Worm (Caenorhabditis elegans): Measurements from ENCODE around the gene srx-88.
A peak's percentile ranks its signal among the peaks of the same experiment; 100 is the strongest.

Gene srx-88

ce11 chrV:11539502-11539901, 43.8 kb upstream of the srx-88 start:
- TF ChIP-seq efl-1 (optimal IDR thresholded peaks at IDR 0.05) (no peak), efl-1 (GFP tag; optimal IDR thresholded peaks at IDR 0.05 in 1 of 2) (peak in 1 of 2 experiments; percentile 21), nhr-71 (tag; optimal IDR thresholded peaks at IDR 0.05) (no peak)

- TF ChIP-seq jun-1 (tag; optimal IDR thresholded peaks at IDR 0.05): peak; percentile 7
- TF ChIP-seq snu-23 (GFP tag; optimal IDR thresholded peaks at IDR 0.05): no peak
- peak in 1 of 2 experiments; percentile 3 for TF ChIP-seq efl-1 (optimal IDR thresholded peaks at IDR 0.05)
- no peak for TF ChIP-seq efl-1 (GFP tag; optimal IDR thresholded peaks at IDR 0.05 in 1 of 2)
- TF ChIP-seq vab-15 (tag; optimal IDR thresholded peaks at IDR 0.05): peak; percentile 4
Observed at ce11 chrV:11541284-11541683, 42.0 kb upstream of the srx-88 start.

DNA sequence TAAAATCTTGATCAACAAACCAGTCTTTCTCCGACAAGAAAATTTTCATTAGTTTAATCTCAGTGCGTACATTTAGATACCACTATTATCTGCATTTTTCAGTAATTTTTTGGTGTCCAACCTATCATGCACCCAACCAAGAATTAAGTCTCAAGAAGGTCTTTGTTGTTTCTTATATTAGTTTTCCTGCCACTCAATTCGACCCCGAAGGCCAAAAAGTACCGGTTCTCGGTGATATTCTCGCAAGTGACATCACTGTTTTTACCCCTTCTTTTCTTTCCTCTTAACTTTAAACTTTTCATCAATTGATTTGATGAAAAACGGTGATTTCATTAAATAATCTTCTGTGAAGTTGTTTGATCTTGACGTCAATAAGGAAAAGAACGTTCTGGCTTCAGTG, 39.7 kb upstream of the srx-88 start, which contains the start of gene F38B7.2:
TSS of gene F38B7.2 (plus strand) at position 400 of the 400 bp plus-strand sequence.
- TF ChIP-seq nhr-47 (tag; optimal IDR thresholded peaks at IDR 0.05): no peak
- no peak for TF ChIP-seq ama-1 (optimal IDR thresholded peaks at IDR 0.05)
- TF ChIP-seq ceh-90 (tag; optimal IDR thresholded peaks at IDR 0.05): no peak
- peak; percentile 30 for TF ChIP-seq nhr-71 (tag; optimal IDR thresholded peaks at IDR 0.05)
- TF ChIP-seq lsy-2 (tag; optimal IDR thresholded peaks at IDR 0.05): no peak
- no peak for TF ChIP-seq egl-27 (tag; optimal IDR thresholded peaks at IDR 0.05)
- no peak for TF ChIP-seq lin-39 (tag; optimal IDR thresholded peaks at IDR 0.05)
- peak in 4 of 6 experiments; percentile 25 to 48 (median 42) for TF ChIP-seq elt-3 (tag; optimal IDR thresholded peaks at IDR 0.05)
- no peak for TF ChIP-seq mdl-1 (tag; optimal IDR thresholded peaks at IDR 0.05)
- TF ChIP-seq nhr-20 (tag; optimal IDR thresholded peaks at IDR 0.05): peak; percentile 11
- no peak for TF ChIP-seq nhr-11 (tag; optimal IDR thresholded peaks at IDR 0.05)
- no peak for TF ChIP-seq ztf-11 (tag; optimal IDR thresholded peaks at IDR 0.05)
- no peak for TF ChIP-seq efl-1 (optimal IDR thresholded peaks at IDR 0.05)
- TF ChIP-seq efl-1 (GFP tag; optimal IDR thresholded peaks at IDR 0.05 in 1 of 2): peak in 1 of 2 experiments; percentile 89
- no peak for TF ChIP-seq pax-3 (tag; optimal IDR thresholded peaks at IDR 0.05)
- peak; percentile 23 for TF ChIP-seq lin-14 (GFP tag; optimal IDR thresholded peaks at IDR 0.05)
- TF ChIP-seq nhr-85 (tag): peak; percentile 90
- no peak for TF ChIP-seq mep-1 (tag; optimal IDR thresholded peaks at IDR 0.05)
- TF ChIP-seq ceh-82 (tag; optimal IDR thresholded peaks at IDR 0.05): no peak
- TF ChIP-seq fkh-10 (GFP tag; optimal IDR thresholded peaks at IDR 0.05): no peak
- peak; percentile 2 for TF ChIP-seq nhr-90 (tag; optimal IDR thresholded peaks at IDR 0.05; ENCODE audit: poor library complexity)
- TF ChIP-seq blmp-1 (tag; optimal IDR thresholded peaks at IDR 0.05): peak; percentile 44

DNA sequence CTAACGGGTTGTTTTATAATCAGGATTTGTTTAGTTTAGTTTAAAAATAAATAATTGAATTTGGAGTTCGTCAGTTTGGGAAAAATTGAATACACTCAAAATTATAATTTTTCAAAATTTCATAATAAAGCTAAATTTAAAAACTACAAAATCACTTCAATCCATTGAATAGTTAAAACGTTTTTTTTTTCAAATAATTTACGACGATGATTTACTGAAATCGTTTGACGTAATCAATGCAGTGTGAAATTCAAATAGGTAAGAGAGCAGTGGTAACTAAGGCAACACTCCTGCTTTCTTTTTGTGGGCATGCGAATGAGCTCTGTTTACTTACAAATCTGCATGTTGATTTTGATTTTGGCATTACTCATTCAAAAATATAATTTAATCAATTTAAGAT, 38.1 kb upstream of the srx-88 start, which contains the start of gene F38B7.10:
TSS of gene F38B7.10 (plus strand) at position 301 of the 400 bp plus-strand sequence.
- TF ChIP-seq fkh-8 (tag; optimal IDR thresholded peaks at IDR 0.05): peak; percentile 24
- TF ChIP-seq nhr-85 (tag): peak; percentile 48
- no peak for TF ChIP-seq C04F5.9 (tag; optimal IDR thresholded peaks at IDR 0.05)

- TF ChIP-seq blmp-1 (tag; optimal IDR thresholded peaks at IDR 0.05) (no peak), fkh-8 (tag; optimal IDR thresholded peaks at IDR 0.05) (peak; percentile 30)
Observed at ce11 chrV:11546795-11547194, 36.5 kb upstream of the srx-88 start, which contains the start of gene F38B7.11. F38B7.11 (plus strand) TSS chrV:11547095.

DNA sequence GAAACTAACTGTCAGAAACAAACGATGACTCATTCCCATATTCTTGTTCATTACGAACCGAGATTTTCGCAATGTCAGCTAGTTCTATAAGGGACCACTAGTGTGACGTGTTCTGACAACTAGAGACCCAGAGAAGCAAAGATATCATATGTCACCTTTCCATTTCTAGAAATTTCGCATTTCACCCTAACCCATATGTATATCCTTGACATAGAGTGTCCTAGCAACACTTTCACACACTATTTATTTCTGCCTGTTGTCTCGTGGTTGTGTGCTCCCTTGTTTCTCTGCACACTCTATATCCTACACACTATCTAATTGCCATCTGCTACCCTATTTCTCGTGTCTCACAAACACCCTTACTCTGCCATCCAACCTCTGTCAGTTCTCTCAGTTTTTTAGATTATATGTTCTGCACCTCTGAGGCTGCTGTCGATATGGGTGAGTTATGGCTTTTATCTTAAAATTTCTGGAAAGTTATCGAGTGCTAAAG, 34.4 kb upstream of the srx-88 start, which contains the start of the genes F38B7.17 and F38B7.3:
TSS of gene F38B7.17 (minus strand) at position 51 of the 493 bp plus-strand sequence.
TSS of gene F38B7.3 (plus strand) at position 194 of the 493 bp plus-strand sequence.
- TF ChIP-seq irx-1 (tag; optimal IDR thresholded peaks at IDR 0.05) (no peak), nhr-84 (tag; optimal IDR thresholded peaks at IDR 0.05) (no peak), ceh-90 (tag; optimal IDR thresholded peaks at IDR 0.05) (no peak), egl-13 (tag; optimal IDR thresholded peaks at IDR 0.05) (no peak), nhr-28 (tag; optimal IDR thresholded peaks at IDR 0.05) (no peak), ceh-63 (GFP tag; optimal IDR thresholded peaks at IDR 0.05) (no peak), grh-1 (GFP tag; IDR thresholded peaks at IDR 0.05) (no peak), swsn-7 (tag; optimal IDR thresholded peaks at IDR 0.05) (peak; percentile 77), blmp-1 (tag; optimal IDR thresholded peaks at IDR 0.05) (peak; percentile 66), xbp-1 (tag; optimal IDR thresholded peaks at IDR 0.05) (peak; percentile 61), nhr-77 (tag; optimal IDR thresholded peaks at IDR 0.05) (peak; percentile 43), ceh-88 (GFP tag; IDR thresholded peaks at IDR 0.05) (no peak), unc-98 (GFP tag; IDR thresholded peaks at IDR 0.05) (no peak), alr-1 (tag; optimal IDR thresholded peaks at IDR 0.05; ENCODE audit: borderline replicate concordance) (no peak), nhr-19 (GFP tag; conservative IDR thresholded peaks at IDR 0.05) (peak; percentile 19; the same call in 1 of the 2 replicates), lin-14 (GFP tag; optimal IDR thresholded peaks at IDR 0.05) (peak; percentile 87), ces-1 (GFP tag; optimal IDR thresholded peaks at IDR 0.05) (no peak), tlp-1 (tag; optimal IDR thresholded peaks at IDR 0.05) (no peak), fkh-10 (GFP tag; optimal IDR thresholded peaks at IDR 0.05) (no peak), aha-1 (tag; optimal IDR thresholded peaks at IDR 0.05) (no peak)

Data from whole organism, L1 larva.